Worm (Caenorhabditis elegans) whole organism, L2 larva: Measurements from ENCODE around the gene T26C5.3.

Experiments
- C34F6.9 ChIP-seq: fragments of 150-350 bp; optimal IDR thresholded peaks from 2 replicates; lab custom pipeline; 2014; ENCODE audit warnings: missing biosample characterization, missing genetic modification characterization
- F13H6.1 ChIP-seq: sonication (generic microtip); optimal IDR thresholded peaks from 2 replicates; lab custom pipeline; 2016; ENCODE audit warnings: missing genetic modification characterization, missing compliant biosample characterization
- Y55F3AM.14 ChIP-seq: fragments of 200-800 bp; sonication (Bioruptor generic); optimal IDR thresholded peaks from 2 replicates; lab custom pipeline; 2018; ENCODE audit warnings: mild to moderate bottlenecking, missing genetic modification characterization, missing compliant biosample characterization
- ZK546.5 ChIP-seq: sonication (generic microtip); optimal IDR thresholded peaks from 2 replicates; lab custom pipeline; 2017; ENCODE audit warnings: missing biosample characterization, missing genetic modification characterization
- alr-1 ChIP-seq: fragments of 150-350 bp; optimal IDR thresholded peaks from 2 replicates; lab custom pipeline; 2014; ENCODE audit warnings: missing biosample characterization, missing genetic modification characterization
- blmp-1 ChIP-seq: sonication (generic microtip); optimal IDR thresholded peaks from 2 replicates; lab custom pipeline; 2017; ENCODE audit warnings: missing genetic modification characterization, mild to moderate bottlenecking, missing compliant biosample characterization, antibody characterized with exemption, moderate library complexity; ENCODE audit not compliant: insufficient read depth
- ceh-16 ChIP-seq: fragments of 150-350 bp; optimal IDR thresholded peaks from 2 replicates; lab custom pipeline; 2014; ENCODE audit warnings: missing biosample characterization, missing genetic modification characterization
- crh-2 ChIP-seq: sonication (generic microtip); optimal IDR thresholded peaks from 2 replicates; lab custom pipeline; 2017; ENCODE audit warnings: missing biosample characterization, missing genetic modification characterization
- dmd-4 ChIP-seq: sonication (generic microtip); optimal IDR thresholded peaks from 2 replicates; lab custom pipeline; 2017; ENCODE audit warnings: missing biosample characterization, missing genetic modification characterization
- egl-27 ChIP-seq: sonication (generic microtip); optimal IDR thresholded peaks from 3 replicates; lab custom pipeline; 2017; ENCODE audit warnings: missing biosample characterization, missing genetic modification reagents, missing genetic modification characterization
- elt-3 ChIP-seq: sonication (generic microtip); optimal IDR thresholded peaks from 2 replicates; lab custom pipeline; 2017; ENCODE audit warnings: missing biosample characterization, missing genetic modification characterization
- fos-1 ChIP-seq: fragments of 150-350 bp; optimal IDR thresholded peaks from 2 replicates; lab custom pipeline; 2014; ENCODE audit warnings: missing biosample characterization, missing genetic modification characterization
- gmeb-1 ChIP-seq: fragments of 150-350 bp; optimal IDR thresholded peaks from 2 replicates; lab custom pipeline; 2014; ENCODE audit warnings: missing biosample characterization, missing genetic modification characterization
- lin-13 ChIP-seq: fragments of 150-350 bp; optimal IDR thresholded peaks from 2 replicates; lab custom pipeline; 2014; ENCODE audit warnings: missing biosample characterization, missing genetic modification reagents, missing genetic modification characterization
- lin-39 ChIP-seq: fragments of 150-350 bp; optimal IDR thresholded peaks from 2 replicates; lab custom pipeline; 2014; ENCODE audit warnings: missing biosample characterization, missing genetic modification reagents, missing genetic modification characterization
- lsy-2 ChIP-seq, 2 experiments: fragments of 150-350 bp in 1 of 2; sonication (generic microtip) in 1 of 2; optimal IDR thresholded peaks; 2 replicates each; lab custom pipeline; 2014 to 2017; ENCODE audit warnings: missing biosample characterization in 2 of 2, missing genetic modification characterization in 2 of 2
- mab-5 ChIP-seq: fragments of 150-350 bp; optimal IDR thresholded peaks from 2 replicates; lab custom pipeline; 2014; ENCODE audit warnings: missing biosample characterization, missing genetic modification characterization
- mdl-1 ChIP-seq, 2 experiments: fragments of 150-350 bp in 1 of 2; sonication (generic microtip) in 1 of 2; optimal IDR thresholded peaks; 2 replicates each; lab custom pipeline; 2017; ENCODE audit warnings: missing biosample characterization in 2 of 2, missing genetic modification characterization in 2 of 2
- nhr-10 ChIP-seq: sonication (generic microtip); optimal IDR thresholded peaks from 2 replicates; lab custom pipeline; 2017; ENCODE audit warnings: missing biosample characterization, missing genetic modification characterization
- nhr-12 ChIP-seq: fragments of 150-350 bp; optimal IDR thresholded peaks from 2 replicates; lab custom pipeline; 2014; ENCODE audit warnings: missing biosample characterization, missing genetic modification characterization
- nhr-129 ChIP-seq: fragments of 150-350 bp; optimal IDR thresholded peaks from 2 replicates; lab custom pipeline; 2014; ENCODE audit warnings: missing biosample characterization, missing genetic modification characterization
- nhr-23 ChIP-seq: fragments of 150-350 bp; optimal IDR thresholded peaks from 2 replicates; lab custom pipeline; 2014; ENCODE audit warnings: missing biosample characterization, missing genetic modification reagents, missing genetic modification characterization
- nhr-25 ChIP-seq: fragments of 150-350 bp; sonication (generic microtip); optimal IDR thresholded peaks from 3 replicates; lab custom pipeline; 2014; ENCODE audit warnings: missing biosample characterization, missing genetic modification characterization
- nhr-6 ChIP-seq: fragments of 150-350 bp; optimal IDR thresholded peaks from 2 replicates; lab custom pipeline; 2014; ENCODE audit warnings: missing biosample characterization, missing genetic modification characterization
- sem-4 ChIP-seq: fragments of 150-350 bp; optimal IDR thresholded peaks from 2 replicates; lab custom pipeline; 2014; ENCODE audit warnings: missing biosample characterization, missing genetic modification reagents, missing genetic modification characterization
- skn-1 ChIP-seq: sonication (generic microtip); optimal IDR thresholded peaks from 2 replicates; lab custom pipeline; 2017; ENCODE audit warnings: missing biosample characterization, missing genetic modification characterization
- sma-3 ChIP-seq: sonication (generic microtip); optimal IDR thresholded peaks from 2 replicates; lab custom pipeline; 2016; ENCODE audit warnings: missing genetic modification reagents, missing genetic modification characterization, missing compliant biosample characterization
- sma-9 ChIP-seq, 2 experiments: fragments of 150-350 bp in 1 of 2; sonication (generic microtip) in 1 of 2; optimal IDR thresholded peaks; 2 replicates each; lab custom pipeline; 2014 to 2016; ENCODE audit warnings: missing genetic modification characterization in 2 of 2, mild to moderate bottlenecking in 1 of 2, missing biosample characterization in 1 of 2, missing compliant biosample characterization in 1 of 2, missing genetic modification reagents in 1 of 2, moderate library complexity in 1 of 2
- snpc-4 ChIP-seq: fragments of 150-350 bp; optimal IDR thresholded peaks from 2 replicates; lab custom pipeline; 2014; ENCODE audit warnings: missing biosample characterization, missing genetic modification characterization
- unc-55 ChIP-seq: fragments of 150-350 bp; sonication (generic microtip); optimal IDR thresholded peaks from 3 replicates; lab custom pipeline; 2014; ENCODE audit warnings: missing biosample characterization, missing genetic modification reagents, missing genetic modification characterization
- unc-62 ChIP-seq: fragments of 150-350 bp; optimal IDR thresholded peaks from 2 replicates; lab custom pipeline; 2014; ENCODE audit warnings: missing biosample characterization, missing genetic modification reagents, missing genetic modification characterization

The T26C5.3 gene

DNA sequence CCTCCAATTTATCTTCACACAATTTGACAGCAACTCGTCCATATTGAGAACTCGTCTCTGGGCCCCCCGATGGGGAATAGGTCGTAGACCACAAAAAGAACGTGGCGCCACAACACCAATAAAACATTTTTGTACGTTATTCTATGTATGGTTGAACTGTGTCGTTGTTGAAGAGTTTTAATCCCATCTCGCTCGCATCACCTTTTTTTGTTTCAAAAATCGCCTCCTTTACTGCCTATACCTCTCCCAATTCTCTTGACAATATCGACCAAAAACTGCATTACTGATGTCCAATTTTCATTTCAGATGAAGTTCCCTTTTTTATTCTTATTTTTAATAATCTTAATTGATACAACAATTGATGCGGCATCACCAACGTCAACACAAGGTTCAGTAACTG lies 39.2 kb upstream of the T26C5.3 start, which contains the start of gene let-23:
Gene let-23 (plus strand): TSS at position 301 of the 400 bp plus-strand sequence.
- TF ChIP-seq nhr-25 (no peak), Y55F3AM.14 (no peak), nhr-10 (tag; lab: Kevin White, UChicago) (no peak), skn-1 (no peak), F13H6.1 (tag; lab: Kevin White, UChicago) (no peak), fos-1 (tag; lab: Kevin White, UChicago) (no peak), dmd-4 (tag; lab: Kevin White, UChicago) (no peak), blmp-1 (tag; lab: Kevin White, UChicago) (no peak), nhr-129 (no peak), unc-62 (no peak), gmeb-1 (tag; lab: Kevin White, UChicago) (no peak), ZK546.5 (tag; lab: Kevin White, UChicago) (no peak)
- TF ChIP-seq, all 48 proteins: peak for 0

DNA sequence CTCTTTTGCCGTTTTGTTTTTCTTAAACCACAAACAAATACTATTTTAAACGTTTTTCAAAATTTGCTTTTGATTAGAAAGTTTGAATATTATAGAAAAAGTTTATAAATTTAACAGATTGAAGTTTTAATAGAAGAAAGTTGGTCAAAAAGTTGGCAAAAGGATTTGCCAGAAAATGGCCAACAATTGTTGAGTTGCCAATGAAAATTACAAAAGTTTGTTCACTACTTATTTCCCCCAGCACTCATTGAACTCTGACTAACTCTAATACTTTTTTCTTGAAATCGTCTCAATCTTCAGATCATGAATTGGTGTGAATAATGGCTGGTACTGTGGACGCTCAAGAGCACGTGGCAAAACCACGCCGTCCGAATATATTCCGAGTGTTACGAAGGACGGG lies 26.3 kb upstream of the T26C5.3 start, which contains the start of gene ZK1067.4:
Gene ZK1067.4 (plus strand): TSS at position 301 of the 400 bp plus-strand sequence.
- TF ChIP-seq sma-9 (GFP tag; optimal IDR thresholded peaks at IDR 0.05; lab: Kevin White, UChicago): no peak
- TF ChIP-seq sma-9 (tag; optimal IDR thresholded peaks at IDR 0.05; lab: Kevin White, UChicago): no peak
- TF ChIP-seq elt-3: no peak
- no peak for TF ChIP-seq crh-2 (tag; lab: Kevin White, UChicago)
- no peak for TF ChIP-seq lin-13
- TF ChIP-seq lsy-2 (tag; optimal IDR thresholded peaks at IDR 0.05; lab: Kevin White, UChicago): no peak
- TF ChIP-seq nhr-6: no peak
- TF ChIP-seq nhr-10 (tag; lab: Kevin White, UChicago): no peak
- TF ChIP-seq egl-27 (tag; lab: Kevin White, UChicago): no peak
- TF ChIP-seq sma-3 (GFP tag; lab: Kevin White, UChicago): no peak
- TF ChIP-seq alr-1 (tag; lab: Kevin White, UChicago): no peak
- TF ChIP-seq mab-5 (tag; lab: Kevin White, UChicago): no peak
- no peak for TF ChIP-seq C34F6.9 (tag; lab: Kevin White, UChicago)
- no peak for TF ChIP-seq lin-39 (tag; lab: Kevin White, UChicago)
- TF ChIP-seq ZK546.5 (tag; lab: Kevin White, UChicago): no peak
- TF ChIP-seq nhr-12 (tag; lab: Kevin White, UChicago): no peak
- TF ChIP-seq snpc-4: no peak
- no peak for TF ChIP-seq dmd-4 (tag; lab: Kevin White, UChicago)
- TF ChIP-seq sem-4 (tag; lab: Kevin White, UChicago): no peak
- TF ChIP-seq Y55F3AM.14: no peak
- TF ChIP-seq F13H6.1 (tag; lab: Kevin White, UChicago): no peak

DNA sequence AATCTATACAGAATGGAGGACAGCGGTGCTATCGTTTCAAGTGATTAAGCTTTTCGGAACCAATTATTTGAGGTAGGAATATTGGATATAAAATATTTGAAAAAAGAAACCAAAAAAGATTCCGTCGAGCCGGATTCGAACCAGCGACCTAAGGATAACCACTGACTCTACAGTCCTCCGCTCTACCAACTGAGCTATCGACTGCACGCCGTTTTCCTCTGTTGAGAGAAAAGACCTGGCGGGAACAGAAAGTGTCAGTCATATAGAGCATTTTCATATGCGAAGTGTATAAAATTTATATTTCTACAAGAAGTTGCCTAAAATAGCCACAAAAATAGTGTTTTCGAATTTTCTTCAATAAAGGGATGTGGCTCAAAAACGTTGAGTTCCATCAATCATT lies 24.7 kb upstream of the T26C5.3 start:
- TF ChIP-seq sma-9 (GFP tag; optimal IDR thresholded peaks at IDR 0.05; lab: Kevin White, UChicago): peak; percentile 48
- no peak for TF ChIP-seq sma-9 (tag; optimal IDR thresholded peaks at IDR 0.05; lab: Kevin White, UChicago)
- TF ChIP-seq sma-3 (GFP tag; lab: Kevin White, UChicago): peak; percentile 38
- no peak for TF ChIP-seq ceh-16 (tag; lab: Kevin White, UChicago)
- TF ChIP-seq gmeb-1 (tag; lab: Kevin White, UChicago): no peak
- TF ChIP-seq mab-5 (tag; lab: Kevin White, UChicago): peak; percentile 22
- peak; percentile 41 for TF ChIP-seq crh-2 (tag; lab: Kevin White, UChicago)
- peak; percentile 94 for TF ChIP-seq snpc-4
- TF ChIP-seq lsy-2 (tag; optimal IDR thresholded peaks at IDR 0.05; lab: Kevin White, UChicago): peak in 1 of 2 experiments; percentile 62
- peak; percentile 11 for TF ChIP-seq fos-1 (tag; lab: Kevin White, UChicago)
- TF ChIP-seq F13H6.1 (tag; lab: Kevin White, UChicago): peak; percentile 28
- TF ChIP-seq, all 48 proteins: peak for 8

DNA sequence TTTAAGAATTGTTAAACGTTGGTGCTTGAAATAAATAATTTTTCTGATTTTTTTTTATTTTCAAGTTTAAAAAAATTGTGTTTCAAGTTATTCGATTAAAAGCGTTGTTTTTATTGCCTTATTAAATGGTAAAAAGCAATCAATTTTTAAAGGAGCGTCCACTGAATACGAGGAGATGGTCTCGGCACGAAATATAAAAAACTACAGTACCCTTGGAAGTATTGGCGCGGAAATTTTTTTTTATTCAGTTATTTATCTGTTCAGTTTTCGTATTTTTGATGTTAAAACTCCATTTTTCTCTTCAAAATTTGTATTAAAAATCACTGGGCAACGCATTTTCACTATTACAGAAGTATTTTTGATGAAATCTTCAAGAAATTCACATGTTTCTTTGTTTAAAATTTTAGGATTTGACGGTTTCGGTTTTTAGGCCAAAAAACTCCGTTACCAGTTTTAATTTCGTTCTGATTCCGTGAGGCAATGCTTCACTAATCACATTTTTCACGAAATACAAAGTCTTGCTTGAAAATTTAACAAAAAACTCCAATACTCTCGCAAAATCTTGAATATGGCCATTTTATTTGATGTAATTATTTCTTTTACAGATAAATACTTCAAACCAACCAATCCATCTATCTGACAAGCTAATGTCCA lies 23.2 kb upstream of the T26C5.3 start, which contains the start of gene znfx-1:
Gene znfx-1 (plus strand): TSS at position 604 of the 654 bp plus-strand sequence.
- TF ChIP-seq lin-13 (no peak), unc-55 (GFP tag; lab: Kevin White, UChicago) (peak; percentile 17)

DNA sequence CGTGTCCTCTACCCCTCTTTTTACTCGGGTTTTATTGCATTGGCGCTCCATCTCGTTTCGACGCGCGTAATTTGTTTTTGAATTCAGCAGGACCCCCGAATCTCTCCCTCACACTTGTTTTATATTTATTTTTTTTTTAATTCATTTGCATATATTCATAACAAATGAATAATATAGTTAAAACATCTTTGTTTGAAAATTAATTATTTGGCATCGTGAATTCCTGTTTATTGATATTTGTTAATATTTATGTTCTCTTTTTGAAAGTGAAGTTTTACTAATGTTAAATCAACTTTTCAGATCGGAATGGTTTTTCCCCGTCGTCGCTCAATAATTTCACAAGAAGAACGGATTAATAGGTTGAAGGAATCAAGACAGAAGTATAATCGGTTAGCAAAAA lies 13.4 kb upstream of the T26C5.3 start, which contains the start of gene ZK1067.3:
Gene ZK1067.3 (plus strand): TSS at position 301 of the 400 bp plus-strand sequence.
- TF ChIP-seq mab-5 (tag; lab: Kevin White, UChicago): no peak
- TF ChIP-seq mdl-1 (tag; optimal IDR thresholded peaks at IDR 0.05; lab: Kevin White, UChicago): no peak
- no peak for TF ChIP-seq ceh-16 (tag; lab: Kevin White, UChicago)
- TF ChIP-seq alr-1 (tag; lab: Kevin White, UChicago): no peak
- TF ChIP-seq nhr-23 (tag; lab: Kevin White, UChicago): no peak
- no peak for TF ChIP-seq Y55F3AM.14
- TF ChIP-seq snpc-4: no peak
